Worm (Caenorhabditis elegans) whole organism, L1 larva: ENCODE measurements around the gene C53B7.3.

Experiments
- C04F5.9 ChIP-seq: sonication (generic microtip); optimal IDR thresholded peaks from 2 replicates; lab custom pipeline; 2016; ENCODE audit warnings: missing genetic modification characterization, missing compliant biosample characterization
- F16B12.6 ChIP-seq: fragments of 150-350 bp; optimal IDR thresholded peaks from 2 replicates; lab custom pipeline; 2014; ENCODE audit warnings: missing biosample characterization, missing genetic modification characterization
- blmp-1 ChIP-seq: fragments of 150-350 bp; optimal IDR thresholded peaks from 2 replicates; lab custom pipeline; 2014; ENCODE audit warnings: missing biosample characterization, missing genetic modification characterization
- ceh-63 ChIP-seq: fragments of 200-800 bp; sonication (Bioruptor generic); optimal IDR thresholded peaks from 2 replicates; lab custom pipeline; 2018; ENCODE audit warnings: mild to moderate bottlenecking, missing genetic modification characterization, missing compliant biosample characterization
- ceh-8 ChIP-seq: fragments of 200-800 bp; sonication (Bioruptor generic); optimal IDR thresholded peaks from 2 replicates; lab custom pipeline; 2018; ENCODE audit warnings: mild to moderate bottlenecking, missing genetic modification characterization, moderate library complexity, missing compliant biosample characterization
- ceh-82 ChIP-seq, 3 experiments: fragments of 150-350 bp in 1 of 3; sonication (generic microtip) in 2 of 3; optimal IDR thresholded peaks; 2 replicates each; lab custom pipeline; 2014 to 2017; ENCODE audit warnings: missing biosample characterization in 3 of 3, missing genetic modification characterization in 3 of 3
- efl-1 ChIP-seq, 4 experiments: fragments of 150-350 bp; optimal IDR thresholded peaks in 3 of 4; peaks in 1 of 4; 1 replicate in 1 of 4; 2 replicates in 3 of 4; lab custom pipeline; 2014; ENCODE audit warnings: missing biosample characterization in 2 of 4, missing genetic modification characterization in 2 of 4, missing genetic modification reagents in 2 of 4
- egl-13 ChIP-seq: sonication (generic microtip); optimal IDR thresholded peaks from 2 replicates; lab custom pipeline; 2016; ENCODE audit warnings: missing genotype, missing genetic modification reagents, missing genetic modification characterization, missing compliant biosample characterization
- elt-3 ChIP-seq, 6 experiments: fragments of 150-350 bp in 1 of 6; sonication (generic microtip); optimal IDR thresholded peaks; 2 replicates each; lab custom pipeline; 2017 to 2018; ENCODE audit warnings: missing biosample characterization in 6 of 6, missing genetic modification characterization in 6 of 6, inconsistent platforms in 1 of 6
- fos-1 ChIP-seq: fragments of 150-350 bp; optimal IDR thresholded peaks from 2 replicates; lab custom pipeline; 2014; ENCODE audit warnings: missing biosample characterization, missing genetic modification characterization
- irx-1 ChIP-seq: sonication (generic microtip); optimal IDR thresholded peaks from 2 replicates; lab custom pipeline; 2016; ENCODE audit warnings: missing genetic modification characterization, missing compliant biosample characterization
- lin-14 ChIP-seq: fragments of 200-800 bp; sonication (Bioruptor generic); optimal IDR thresholded peaks from 2 replicates; lab custom pipeline; 2018; ENCODE audit warnings: mild to moderate bottlenecking, missing genetic modification characterization, moderate library complexity, missing compliant biosample characterization
- lin-15B ChIP-seq: fragments of 150-350 bp; sonication (generic microtip); optimal IDR thresholded peaks from 3 replicates; lab custom pipeline; 2014; ENCODE audit warnings: missing biosample characterization, missing genetic modification characterization
- lir-3 ChIP-seq: sonication (generic microtip); optimal IDR thresholded peaks from 2 replicates; lab custom pipeline; 2016; ENCODE audit warnings: mild to moderate bottlenecking, missing genetic modification characterization, moderate library complexity, missing compliant biosample characterization; ENCODE audit not compliant: poor library complexity
- mep-1 ChIP-seq: fragments of 150-350 bp; optimal IDR thresholded peaks from 2 replicates; lab custom pipeline; 2014; ENCODE audit warnings: missing biosample characterization, missing genetic modification characterization
- nhr-11 ChIP-seq: fragments of 150-350 bp; optimal IDR thresholded peaks from 2 replicates; lab custom pipeline; 2014; ENCODE audit warnings: missing biosample characterization, missing genetic modification characterization
- nhr-12 ChIP-seq: sonication (generic microtip); optimal IDR thresholded peaks from 2 replicates; lab custom pipeline; 2017; ENCODE audit warnings: missing biosample characterization, missing genetic modification characterization
- nhr-20 ChIP-seq: sonication (generic microtip); optimal IDR thresholded peaks from 2 replicates; lab custom pipeline; 2016; ENCODE audit warnings: mild to moderate bottlenecking, missing genetic modification characterization, missing compliant biosample characterization
- nhr-71 ChIP-seq: sonication (generic microtip); optimal IDR thresholded peaks from 2 replicates; lab custom pipeline; 2016; ENCODE audit warnings: mild to moderate bottlenecking, missing genetic modification characterization, moderate library complexity, missing compliant biosample characterization
- nhr-76 ChIP-seq: sonication (generic microtip); optimal IDR thresholded peaks from 2 replicates; lab custom pipeline; 2017; ENCODE audit warnings: missing biosample characterization, missing genetic modification characterization
- nhr-77 ChIP-seq: fragments of 150-350 bp; optimal IDR thresholded peaks from 2 replicates; lab custom pipeline; 2014; ENCODE audit warnings: missing biosample characterization, missing genetic modification characterization
- nhr-85 ChIP-seq: sonication (generic microtip); peaks from one replicate; lab custom pipeline; 2016; ENCODE audit warnings: missing genetic modification characterization, inconsistent platforms, missing compliant biosample characterization
- nhr-90 ChIP-seq: sonication (generic microtip); optimal IDR thresholded peaks from 2 replicates; lab custom pipeline; 2016; ENCODE audit warnings: mild to moderate bottlenecking, missing genetic modification characterization, missing compliant biosample characterization; ENCODE audit not compliant: poor library complexity
- pqm-1 ChIP-seq: sonication (generic microtip); optimal IDR thresholded peaks from 3 replicates; lab custom pipeline; 2017; ENCODE audit warnings: missing biosample characterization, missing genetic modification characterization
- snpc-4 ChIP-seq: fragments of 150-350 bp; optimal IDR thresholded peaks from 2 replicates; lab custom pipeline; 2014; ENCODE audit warnings: missing biosample characterization, missing genetic modification characterization
- snu-23 ChIP-seq: sonication (generic microtip); optimal IDR thresholded peaks from 2 replicates; lab custom pipeline; 2016; ENCODE audit warnings: missing genetic modification characterization, missing compliant biosample characterization
- sptf-1 ChIP-seq: fragments of 150-350 bp; optimal IDR thresholded peaks from 2 replicates; lab custom pipeline; 2014; ENCODE audit warnings: missing biosample characterization, missing genetic modification characterization
- sup-37 ChIP-seq: fragments of 200-800 bp; sonication (Bioruptor generic); optimal IDR thresholded peaks from 2 replicates; lab custom pipeline; 2018; ENCODE audit warnings: mild to moderate bottlenecking, missing genetic modification characterization, missing compliant biosample characterization
- tbx-2 ChIP-seq: sonication (generic microtip); optimal IDR thresholded peaks from 2 replicates; lab custom pipeline; 2016; ENCODE audit warnings: missing genetic modification characterization, missing compliant biosample characterization
- unc-130 ChIP-seq: fragments of 150-350 bp; optimal IDR thresholded peaks from 2 replicates; lab custom pipeline; 2017; ENCODE audit warnings: missing biosample characterization, missing genetic modification characterization, inconsistent platforms
- xbp-1 ChIP-seq: sonication (generic microtip); optimal IDR thresholded peaks from 2 replicates; lab custom pipeline; 2016; ENCODE audit warnings: missing genetic modification characterization, missing compliant biosample characterization
- zag-1 ChIP-seq: fragments of 150-350 bp; optimal IDR thresholded peaks from 2 replicates; lab custom pipeline; 2014; ENCODE audit warnings: missing biosample characterization, missing genetic modification characterization
- zip-4 ChIP-seq: fragments of 200-800 bp; sonication (Bioruptor generic); optimal IDR thresholded peaks from 2 replicates; lab custom pipeline; 2018; ENCODE audit warnings: mild to moderate bottlenecking, missing genetic modification characterization, moderate library complexity, missing compliant biosample characterization
- ztf-11 ChIP-seq, 2 experiments: sonication (generic microtip); optimal IDR thresholded peaks; 2 replicates each; lab custom pipeline; 2016 to 2017; ENCODE audit warnings: missing genetic modification characterization in 2 of 2, missing biosample characterization in 1 of 2, missing compliant biosample characterization in 1 of 2

C53B7.3 gene

ce11 chrX:6844394-6845072 lies at the start of gene C53B7.3:
C53B7.3 (plus strand) TSS chrX:6844755.
- TF ChIP-seq nhr-76 (tag; lab: Kevin White, UChicago), result no peak
- TF ChIP-seq efl-1 (optimal IDR thresholded peaks at IDR 0.05; lab: Kevin White, UChicago), result no peak
- peak in 1 of 2 experiments; percentile 47 for TF ChIP-seq efl-1 (GFP tag; optimal IDR thresholded peaks at IDR 0.05 in 1 of 2; lab: Kevin White, UChicago)
- TF ChIP-seq nhr-20, result peak; percentile 13
- peak; percentile 66 for TF ChIP-seq tbx-2
- TF ChIP-seq sptf-1, result no peak
- peak; percentile 47 for TF ChIP-seq nhr-77 (tag; lab: Kevin White, UChicago)

ce11 chrX:6795843-6796521 lies 48.6 kb upstream of the C53B7.3 start:
- TF ChIP-seq snu-23 (GFP tag; lab: Kevin White, UChicago), result peak; percentile 7
- TF ChIP-seq elt-3 (tag; optimal IDR thresholded peaks at IDR 0.05; lab: Kevin White, UChicago), result peak in 1 of 6 experiments; percentile 50
- peak; percentile 57 for TF ChIP-seq tbx-2
- no peak for TF ChIP-seq lir-3
- peak; percentile 15 for TF ChIP-seq mep-1 (tag; lab: Kevin White, UChicago)
- peak; percentile 35 for TF ChIP-seq nhr-20
- peak; percentile 13 for TF ChIP-seq nhr-71 (tag; lab: Kevin White, UChicago)
- no peak for TF ChIP-seq nhr-11 (tag; lab: Kevin White, UChicago)
- peak; percentile 88 for TF ChIP-seq nhr-85 (tag; lab: Kevin White, UChicago)
- TF ChIP-seq blmp-1 (tag; lab: Kevin White, UChicago), result peak; percentile 81
- no peak for TF ChIP-seq ceh-82 (tag; optimal IDR thresholded peaks at IDR 0.05; lab: Kevin White, UChicago)
- TF ChIP-seq lin-14 (GFP tag; lab: Kevin White, UChicago), result peak; percentile 52
- peak; percentile 21 for TF ChIP-seq nhr-90 (tag; lab: Kevin White, UChicago)
- TF ChIP-seq, all 84 proteins: peak for 10

- no peak for TF ChIP-seq efl-1 (optimal IDR thresholded peaks at IDR 0.05; lab: Kevin White, UChicago)
- peak in 1 of 2 experiments; percentile 74 for TF ChIP-seq efl-1 (GFP tag; optimal IDR thresholded peaks at IDR 0.05 in 1 of 2; lab: Kevin White, UChicago)
- TF ChIP-seq C04F5.9 (tag; lab: Kevin White, UChicago), result no peak
These were observed 44.8 kb upstream of the C53B7.3 start, which contains the start of gene M03A8.3 for ce11 chrX:6799776-6800175. M03A8.3 (plus strand) TSS chrX:6800053.

- TF ChIP-seq C04F5.9 (tag; lab: Kevin White, UChicago) (no peak), egl-13 (tag; lab: Kevin White, UChicago) (no peak), xbp-1 (tag; lab: Kevin White, UChicago) (no peak), ztf-11 (tag; optimal IDR thresholded peaks at IDR 0.05; lab: Kevin White, UChicago) (no peak), sup-37 (GFP tag; lab: Kevin White, UChicago) (no peak), ceh-63 (GFP tag; lab: Kevin White, UChicago) (no peak), nhr-77 (tag; lab: Kevin White, UChicago) (no peak), nhr-12 (tag; lab: Kevin White, UChicago) (no peak), lin-15B (tag; lab: Kevin White, UChicago) (no peak), pqm-1 (tag; lab: Kevin White, UChicago) (no peak), zag-1 (tag; lab: Kevin White, UChicago) (no peak), ceh-8 (GFP tag; lab: Kevin White, UChicago) (no peak), snpc-4 (no peak), zip-4 (GFP tag; lab: Kevin White, UChicago) (no peak), F16B12.6 (tag; lab: Kevin White, UChicago) (no peak), elt-3 (tag; optimal IDR thresholded peaks at IDR 0.05; lab: Kevin White, UChicago) (no peak), unc-130 (tag; lab: Kevin White, UChicago) (no peak), irx-1 (tag; lab: Kevin White, UChicago) (no peak), fos-1 (tag; lab: Kevin White, UChicago) (no peak)
These were observed 43.0 kb upstream of the C53B7.3 start for ce11 chrX:6801546-6801945.
